Fruit fly (Drosophila melanogaster) whole organism, prepupa: ENCODE data around the gene be.

Experiments used
- CG31627 ChIP-seq: fragments of 200-800 bp; sonication (Bioruptor generic); optimal IDR thresholded peaks from 3 replicates; lab custom pipeline; 2016; ENCODE audit warnings: missing biosample characterization, missing genetic modification characterization
- CG32006 ChIP-seq: fragments of 200-800 bp; sonication (Bioruptor generic); optimal IDR thresholded peaks from 3 replicates; lab custom pipeline; 2017; ENCODE audit warnings: missing biosample characterization, mild to moderate bottlenecking, missing genetic modification characterization
- CG34406 ChIP-seq: fragments of 200-800 bp; sonication (Bioruptor generic); optimal IDR thresholded peaks from 3 replicates; lab custom pipeline; 2016; ENCODE audit warnings: missing biosample characterization, missing genetic modification characterization
- CG8319 ChIP-seq: fragments of 200-800 bp; sonication (Bioruptor generic); optimal IDR thresholded peaks from 3 replicates; lab custom pipeline; 2016; ENCODE audit warnings: missing biosample characterization, missing genetic modification characterization
- Lpt ChIP-seq: fragments of 200-800 bp; sonication (Bioruptor generic); optimal IDR thresholded peaks from 3 replicates; lab custom pipeline; 2016; ENCODE audit warnings: missing biosample characterization, missing genetic modification characterization
- Sox15 ChIP-seq: fragments of 200-800 bp; sonication (Bioruptor generic); optimal IDR thresholded peaks from 3 replicates; lab custom pipeline; 2016; ENCODE audit warnings: missing biosample characterization, missing genetic modification characterization
- lz ChIP-seq: fragments of 200-800 bp; sonication (Bioruptor generic); optimal IDR thresholded peaks from 3 replicates; lab custom pipeline; 2016; ENCODE audit warnings: missing biosample characterization, missing genetic modification characterization
- salr ChIP-seq, 2 experiments: fragments of 200-800 bp; sonication (Bioruptor generic); optimal IDR thresholded peaks; 3 replicates each; lab custom pipeline; 2016 to 2018; ENCODE audit warnings: missing biosample characterization in 2 of 2, missing genetic modification characterization in 2 of 2, mild to moderate bottlenecking in 1 of 2

DNA sequence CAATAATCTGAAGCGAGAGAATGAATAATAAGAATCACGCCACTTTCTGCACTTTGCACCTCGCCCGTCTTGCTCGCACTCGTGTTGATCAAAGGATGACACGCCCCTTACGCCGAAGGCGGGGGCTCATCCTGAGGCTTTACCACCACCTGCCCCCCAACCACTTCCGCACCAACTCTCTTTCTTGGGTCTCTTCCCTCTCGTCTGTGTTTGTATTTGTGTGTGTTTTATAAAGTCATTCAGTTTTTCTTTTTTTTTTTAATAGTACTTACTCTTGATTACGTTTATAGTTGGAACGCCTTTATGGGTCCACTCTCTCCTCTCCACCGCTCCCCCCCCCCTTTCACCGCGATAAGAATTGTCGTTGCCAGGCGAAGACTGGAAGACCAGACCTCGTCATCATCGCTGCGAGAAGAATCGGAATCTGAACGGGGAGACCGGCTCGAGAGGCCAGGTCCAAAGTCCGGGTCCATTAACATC is 45.2 kb downstream of the be start:
- TF ChIP-seq CG31627 (GFP tag; lab: Kevin White, UChicago) (no peak), Sox15 (GFP tag; lab: Kevin White, UChicago) (no peak), CG32006 (peak; percentile 85), CG34406 (GFP tag; lab: Kevin White, UChicago) (peak; percentile 76), lz (GFP tag; lab: Kevin White, UChicago) (peak; percentile 28), CG8319 (GFP tag; lab: Kevin White, UChicago) (peak; percentile 88), salr (GFP tag; optimal IDR thresholded peaks at IDR 0.05; lab: Kevin White, UChicago) (peak; percentile 89 to 98), Lpt (peak; percentile 92)
